Fruit fly (Drosophila melanogaster): ENCODE data around the gene RIOK1.
A peak's percentile ranks its signal among the peaks of the same experiment; 100 is the strongest.

RIOK1 gene

DNA sequence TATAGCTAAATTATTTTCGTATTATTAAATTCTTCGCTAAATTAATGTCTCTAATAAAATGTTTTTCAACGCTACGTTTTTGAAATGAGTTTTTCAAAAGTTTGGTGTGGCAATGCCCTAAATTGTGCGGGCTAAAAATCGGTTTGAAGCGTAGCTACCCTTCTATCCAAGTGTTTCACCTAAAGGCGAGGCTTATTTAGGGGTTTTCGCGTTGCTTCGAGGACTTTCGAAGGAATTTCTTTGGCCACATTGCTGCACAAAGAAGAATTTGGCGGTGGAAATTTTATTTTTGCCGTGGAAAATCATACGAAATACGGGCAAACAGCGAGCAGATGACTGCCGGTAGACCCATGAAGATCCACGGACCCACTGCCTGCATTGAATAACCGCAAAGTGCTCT, 33.5 kb upstream of the RIOK1 start, which contains the start of gene TfIIEalpha (continued):
- TF ChIP-seq peb (GFP tag; IDR thresholded peaks at IDR 0.05) (no peak), fru (optimal IDR thresholded peaks at IDR 0.05) (no peak), CG17568 (GFP tag; optimal IDR thresholded peaks at IDR 0.05) (no peak), Lpt (GFP tag; optimal IDR thresholded peaks at IDR 0.05) (no peak), dimm (GFP tag; IDR thresholded peaks at IDR 0.05) (no peak), CG1832 (GFP tag; optimal IDR thresholded peaks at IDR 0.05) (no peak), Xrp1 (GFP tag; IDR thresholded peaks at IDR 0.05) (no peak), CG12942 (GFP tag; optimal IDR thresholded peaks at IDR 0.05) (no peak), CG13424 (tag; optimal IDR thresholded peaks at IDR 0.05) (peak; percentile 2), lmd (GFP tag; IDR thresholded peaks at IDR 0.05) (no peak), MESR4 (GFP tag; optimal IDR thresholded peaks at IDR 0.05) (peak; percentile 76), toy (GFP tag; IDR thresholded peaks at IDR 0.05) (no peak), CG4404 (GFP tag; IDR thresholded peaks at IDR 0.05) (no peak), CG10321 (GFP tag; IDR thresholded peaks at IDR 0.05) (no peak), CG8478 (optimal IDR thresholded peaks at IDR 0.05) (no peak), pum (GFP tag; optimal IDR thresholded peaks at IDR 0.05) (no peak), CG7963 (GFP tag; IDR thresholded peaks at IDR 0.05; ENCODE audit: partially characterized antibody) (no peak), CG2199 (GFP tag; IDR thresholded peaks at IDR 0.05) (peak; percentile 59; the same call in 1 of the 3 replicates), cwo (GFP tag; optimal IDR thresholded peaks at IDR 0.05) (no peak), Bteb2 (GFP tag; optimal IDR thresholded peaks at IDR 0.05) (no peak), Oaz (GFP tag; IDR thresholded peaks at IDR 0.05) (no peak), Taf1 (GFP tag; IDR thresholded peaks at IDR 0.05) (no peak), CG10267 (tag; optimal IDR thresholded peaks at IDR 0.05) (peak; percentile 56), Scr (GFP tag; IDR thresholded peaks at IDR 0.05; ENCODE audit: partially characterized antibody) (no peak), gsb-n (tag; optimal IDR thresholded peaks at IDR 0.05) (no peak), CG11456 (GFP tag; IDR thresholded peaks at IDR 0.05) (no peak), CG7745 (tag; optimal IDR thresholded peaks at IDR 0.05) (no peak), nerfin-1 (tag; optimal IDR thresholded peaks at IDR 0.05) (peak; percentile 11), CG1233 (GFP tag; optimal IDR thresholded peaks at IDR 0.05) (no peak), CG14050 (GFP tag; IDR thresholded peaks at IDR 0.05) (no peak), CG11695 (GFP tag; IDR thresholded peaks at IDR 0.05) (no peak), YL-1 (GFP tag; optimal IDR thresholded peaks at IDR 0.05) (peak; percentile 58), GATAe (GFP tag; conservative IDR thresholded peaks at IDR 0.05) (no peak), CG2116 (GFP tag; optimal IDR thresholded peaks at IDR 0.05) (peak; percentile 38), HLH54F (GFP tag; optimal IDR thresholded peaks at IDR 0.05) (no peak), CG6689 (GFP tag; IDR thresholded peaks at IDR 0.05) (no peak), abd-A (tag; optimal IDR thresholded peaks at IDR 0.05) (no peak), CG18764 (GFP tag; optimal IDR thresholded peaks at IDR 0.05) (peak; percentile 57), Ravus (GFP tag; IDR thresholded peaks at IDR 0.05) (no peak), HmgD (GFP tag; optimal IDR thresholded peaks at IDR 0.05) (peak; percentile 69), slbo (GFP tag; IDR thresholded peaks at IDR 0.05) (0 out of 2 replicates have a peak, but pooled peaks have one; percentile 8), danr (GFP tag; IDR thresholded peaks at IDR 0.05) (no peak), CG16863 (GFP tag; optimal IDR thresholded peaks at IDR 0.05) (no peak), NC2β (GFP tag; optimal IDR thresholded peaks at IDR 0.05) (peak; percentile 17)

DNA sequence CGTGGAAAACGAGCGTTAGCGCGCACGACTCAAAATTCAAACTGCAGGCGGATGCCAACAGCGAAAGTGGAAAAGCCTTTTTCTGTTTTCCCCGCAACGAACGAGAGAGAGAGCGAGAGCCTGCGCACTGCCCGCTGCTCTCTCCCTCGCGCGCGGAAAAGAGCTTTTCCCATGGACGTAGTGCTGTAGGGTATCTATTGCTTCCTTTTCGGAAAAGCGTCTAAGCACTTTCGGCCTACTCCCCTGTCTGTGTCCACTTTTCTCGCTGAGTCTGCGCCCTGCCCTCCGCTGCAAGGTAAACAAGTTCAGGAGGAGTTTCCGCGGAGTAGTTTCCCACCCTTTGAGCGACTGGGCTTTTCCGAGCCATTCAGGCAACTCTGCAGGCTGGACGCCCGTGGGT, 32.0 kb upstream of the RIOK1 start, which contains the start of gene CG32085:
Gene CG32085 (minus strand): TSS at position 47 of the 400 bp plus-strand sequence.
- TF ChIP-seq CG15269 (tag; optimal IDR thresholded peaks at IDR 0.05), result peak; percentile 42
- TF ChIP-seq CG10431 (GFP tag; optimal IDR thresholded peaks at IDR 0.05), result no peak
- TF ChIP-seq CG43689 (GFP tag; IDR thresholded peaks at IDR 0.05), result no peak
- TF ChIP-seq zf30C (GFP tag; optimal IDR thresholded peaks at IDR 0.05), result no peak
- TF ChIP-seq aop (GFP tag; IDR thresholded peaks at IDR 0.05), result no peak
- peak; percentile 95 for TF ChIP-seq Med (GFP tag)
- peak; percentile 34 for TF ChIP-seq CG2712 (tag; optimal IDR thresholded peaks at IDR 0.05)
- peak; percentile 17 for TF ChIP-seq Ets97D (GFP tag; optimal IDR thresholded peaks at IDR 0.05)
- no peak for TF ChIP-seq gfzf (GFP tag; optimal IDR thresholded peaks at IDR 0.05)
- no peak for TF ChIP-seq pita (GFP tag; optimal IDR thresholded peaks at IDR 0.05)
- TF ChIP-seq CG4424 (GFP tag; optimal IDR thresholded peaks at IDR 0.05), result peak; percentile 51
- TF ChIP-seq tin (GFP tag; optimal IDR thresholded peaks at IDR 0.05), result peak; percentile 71
- TF ChIP-seq Gsc (GFP tag; IDR thresholded peaks at IDR 0.05), result no peak
